2 fruit fly cellular contexts compared by ENCODE assay signal in the genomic region with DNA sequence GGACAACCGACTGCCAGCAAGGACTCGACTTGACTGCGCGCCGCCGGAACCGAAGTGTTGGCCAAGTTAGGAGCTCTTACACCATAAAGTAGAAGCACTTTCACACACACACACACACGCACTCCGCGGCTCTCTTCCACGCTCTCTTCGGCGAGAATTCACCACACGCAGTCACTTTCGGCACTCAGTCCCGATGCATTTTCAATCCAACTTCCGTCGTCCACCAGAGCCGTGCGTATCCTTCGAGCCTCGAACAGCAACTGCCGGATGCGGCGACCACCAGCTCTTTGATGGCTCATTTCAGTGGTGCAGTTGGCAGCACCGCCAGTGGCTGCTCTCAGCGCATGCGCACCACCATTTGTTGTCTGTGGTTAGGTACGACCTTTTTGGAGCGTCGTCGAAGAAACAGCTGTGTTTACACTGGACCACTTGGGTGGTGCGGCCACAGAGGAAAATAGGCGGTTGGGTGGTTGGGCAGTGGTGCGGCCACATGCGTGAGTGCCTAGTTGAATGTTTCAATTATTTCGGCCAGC.
TF ChIP-seq lines count a peak whose summit lies in the region.

TSS of gene Dscam2 (minus strand) at position 264 of the 533 bp plus-strand sequence.

- TF ChIP-seq CTCF in whole organism, embryonic (GFP tag; optimal IDR thresholded peaks at IDR 0.05; lab: Kevin White, UChicago): no peak

TF ChIP-seq in whole organism, embryonic, 481 proteins besides CTCF, POLR2A, EP300 and RAD21:
- TF ChIP-seq CG3847 (GFP tag; IDR thresholded peaks at IDR 0.05; lab: Robert Waterston, UW) (0 out of 2 replicates have a peak, but pooled peaks have one; percentile 21), CG2116 (GFP tag; optimal IDR thresholded peaks at IDR 0.05; lab: Kevin White, UChicago) (no peak), crp (GFP tag; optimal IDR thresholded peaks at IDR 0.05; lab: Kevin White, UChicago) (peak in 1 of 2 experiments; percentile 14), CG3163 (GFP tag; optimal IDR thresholded peaks at IDR 0.05; lab: Kevin White, UChicago) (peak; percentile 74), CG16779 (GFP tag; IDR thresholded peaks at IDR 0.05; lab: Robert Waterston, UW) (peak; percentile 62), Opbp (GFP tag; IDR thresholded peaks at IDR 0.05; lab: Robert Waterston, UW; ENCODE audit: partially characterized antibody) (0 out of 3 replicates have a peak, but pooled peaks have one; percentile 20), CG12391 (tag; optimal IDR thresholded peaks at IDR 0.05; lab: Kevin White, UChicago) (no peak), Trl (optimal IDR thresholded peaks at IDR 0.05; lab: Kevin White, UChicago) (peak in 1 of 2 experiments; percentile 14), Trl (GFP tag; optimal IDR thresholded peaks at IDR 0.05; lab: Kevin White, UChicago) (no peak), ewg (GFP tag; optimal IDR thresholded peaks at IDR 0.05; lab: Kevin White, UChicago) (peak; percentile 91), Deaf1 (tag; optimal IDR thresholded peaks at IDR 0.05; lab: Kevin White, UChicago) (peak; percentile 25), Jarid2 (GFP tag; optimal IDR thresholded peaks at IDR 0.05; lab: Kevin White, UChicago) (peak; percentile 11)

TF ChIP-seq in whole organism, prepupa, 60 proteins besides CTCF, POLR2A, EP300 and RAD21:
- TF ChIP-seq CG11294 (GFP tag; IDR thresholded peaks at IDR 0.05; lab: Robert Waterston, UW): no peak
- TF ChIP-seq Lpt (GFP tag; optimal IDR thresholded peaks at IDR 0.05; lab: Kevin White, UChicago): no peak
- no peak for TF ChIP-seq fkh (GFP tag; optimal IDR thresholded peaks at IDR 0.05; lab: Kevin White, UChicago)
- TF ChIP-seq topi (GFP tag; optimal IDR thresholded peaks at IDR 0.05; lab: Kevin White, UChicago): no peak
- TF ChIP-seq Hr38 (GFP tag; optimal IDR thresholded peaks at IDR 0.05; lab: Kevin White, UChicago): no peak
- no peak for TF ChIP-seq net (GFP tag; optimal IDR thresholded peaks at IDR 0.05; lab: Kevin White, UChicago)
- TF ChIP-seq CG4318 (GFP tag; optimal IDR thresholded peaks at IDR 0.05; lab: Kevin White, UChicago): no peak
- TF ChIP-seq Eip78C (GFP tag; lab: Kevin White, UChicago): no peak
- TF ChIP-seq eg (GFP tag; IDR thresholded peaks at IDR 0.05; lab: Robert Waterston, UW): 0 out of 3 replicates have a peak, but pooled peaks have one; percentile 9
- TF ChIP-seq svp (GFP tag; lab: Kevin White, UChicago): peak; percentile 34
- no peak for TF ChIP-seq CG9139 (GFP tag; optimal IDR thresholded peaks at IDR 0.05; lab: Kevin White, UChicago)
- TF ChIP-seq Sox102F (GFP tag; optimal IDR thresholded peaks at IDR 0.05; lab: Kevin White, UChicago): no peak
- TF ChIP-seq Eip75B (GFP tag; optimal IDR thresholded peaks at IDR 0.05; lab: Kevin White, UChicago): no peak
- no peak for TF ChIP-seq CG6808 (GFP tag; optimal IDR thresholded peaks at IDR 0.05; lab: Kevin White, UChicago)
- no peak for TF ChIP-seq Gug (GFP tag; IDR thresholded peaks at IDR 0.05; lab: Robert Waterston, UW)

Comparison
In these comparisons a context has a peak if more than half of its experiments do, and no peak if none do; other contexts are left out.
1. Of the 7 proteins assayed by ChIP-seq in both whole organism, embryonic and whole organism, prepupa: peak only in whole organism, embryonic: CG16779; only in whole organism, prepupa: none; in both: none; in neither: 6.